Worm (Caenorhabditis elegans): ENCODE data around the gene sre-33.
A peak's percentile ranks its signal among the peaks of the same experiment; 100 is the strongest.
"Not testable (repeated sequence)": the region's sequence is repeated elsewhere in the genome, so short reads cannot be mapped to it uniquely, and the experiment has no call there.

sre-33 gene

DNA sequence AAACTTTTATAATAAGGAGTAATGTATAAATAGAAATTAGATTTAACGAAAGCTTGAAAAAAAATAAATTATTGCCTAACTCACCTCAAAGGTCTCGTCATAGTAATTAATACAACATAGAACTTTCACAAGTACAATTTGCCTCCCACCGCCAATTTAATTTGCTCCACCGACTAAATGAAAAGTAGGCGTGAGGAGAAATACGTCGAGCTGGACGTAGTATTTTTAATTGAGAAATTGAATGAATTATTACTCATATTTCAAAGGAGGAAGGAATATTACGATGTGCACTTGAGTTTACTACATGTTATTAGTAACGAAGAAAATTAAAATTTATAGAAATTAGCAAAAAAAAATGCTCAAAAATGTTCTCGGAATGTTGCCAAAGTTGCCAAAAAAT is 14.7 kb upstream of the sre-33 start, which contains the start of gene Y57A10C.9:
Gene Y57A10C.9, minus strand, starts transcription at position 101 of the 400 bp plus-strand sequence.
- no peak for TF ChIP-seq ceh-30 (tag; optimal IDR thresholded peaks at IDR 0.05)
- TF ChIP-seq pat-9 (tag; optimal IDR thresholded peaks at IDR 0.05), result no peak
- no peak for TF ChIP-seq pha-4 (tag; optimal IDR thresholded peaks at IDR 0.05)
- no peak for TF ChIP-seq hlh-8 (tag; optimal IDR thresholded peaks at IDR 0.05)
- no peak for TF ChIP-seq fkh-6 (tag; optimal IDR thresholded peaks at IDR 0.05)
- no peak for TF ChIP-seq rnt-1 (tag; optimal IDR thresholded peaks at IDR 0.05)
- TF ChIP-seq ceh-9 (tag; optimal IDR thresholded peaks at IDR 0.05), result no peak
- TF ChIP-seq sox-2 (GFP tag; IDR thresholded peaks at IDR 0.05), result no peak
- peak; percentile 39 for TF ChIP-seq ceh-14 (tag; optimal IDR thresholded peaks at IDR 0.05)

DNA sequence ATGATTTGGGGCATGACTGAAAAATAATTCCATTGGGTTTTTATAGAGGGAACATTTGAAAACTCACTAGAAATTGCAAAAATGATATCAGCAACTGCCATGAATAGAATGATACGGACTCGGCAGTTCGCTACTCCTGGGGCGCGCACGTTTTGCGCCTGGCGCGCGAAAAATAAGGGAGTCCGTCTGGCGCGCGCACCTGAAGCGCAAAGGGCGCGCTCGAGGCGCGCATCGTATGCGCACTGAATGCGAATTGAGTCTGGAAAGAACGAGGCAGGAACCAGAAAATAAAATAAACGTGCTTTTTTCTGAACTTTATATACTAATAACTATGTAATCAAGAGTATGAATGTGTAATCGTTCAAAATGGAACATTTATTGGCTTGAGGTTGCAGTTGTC is 11.9 kb upstream of the sre-33 start, which contains the start of gene Y57A10C.10:
Gene Y57A10C.10, minus strand, starts transcription at position 101 of the 400 bp plus-strand sequence.
- not testable (repeated sequence) for TF ChIP-seq ceh-9 (tag; optimal IDR thresholded peaks at IDR 0.05); unc-55 (GFP tag; optimal IDR thresholded peaks at IDR 0.05); sox-4 (tag; optimal IDR thresholded peaks at IDR 0.05)

DNA sequence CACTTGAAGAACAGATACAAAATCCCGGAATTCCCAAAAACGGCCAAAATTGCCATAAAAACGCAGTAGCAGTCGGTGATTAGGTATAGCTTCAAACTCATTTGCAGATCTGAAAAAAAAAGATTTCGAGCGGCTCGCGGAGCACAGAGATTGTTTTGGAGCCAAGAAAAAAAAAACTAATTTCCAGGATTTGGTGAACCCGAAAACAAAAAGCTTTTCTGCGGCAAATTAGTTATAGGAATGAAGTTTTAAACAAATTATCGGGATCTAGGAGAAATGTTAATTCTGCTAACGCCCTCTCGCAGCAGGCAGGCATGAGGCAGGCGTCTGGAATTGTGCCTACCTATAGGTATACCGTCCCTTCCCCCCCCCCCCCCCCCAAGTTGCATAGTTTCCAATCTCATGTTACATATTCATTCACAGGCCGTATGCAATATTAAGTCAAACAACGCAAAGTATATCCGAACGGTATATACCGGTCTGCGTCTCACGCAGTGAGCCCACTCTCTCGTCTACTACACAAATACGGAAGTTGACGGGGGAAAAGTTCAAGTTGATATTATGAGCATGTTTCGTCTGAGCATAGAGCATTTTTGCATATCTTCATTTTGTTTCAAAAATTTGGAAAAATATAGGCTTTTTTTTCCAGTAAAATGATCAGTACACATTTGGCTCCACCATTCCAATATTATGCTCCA is 8.3 kb upstream of the sre-33 start, which contains the start of the genes W05H5.1 and pitr-6:
Gene W05H5.1, minus strand, starts transcription at position 101 of the 698 bp plus-strand sequence.
Gene pitr-6, plus strand, starts transcription at position 648 of the 698 bp plus-strand sequence.
- no peak for TF ChIP-seq F13H6.1 (tag; optimal IDR thresholded peaks at IDR 0.05)
- TF ChIP-seq unc-55 (GFP tag; optimal IDR thresholded peaks at IDR 0.05), result no peak
- TF ChIP-seq fkh-6 (tag; optimal IDR thresholded peaks at IDR 0.05), result no peak
- TF ChIP-seq ahr-1 (tag; optimal IDR thresholded peaks at IDR 0.05), result no peak

DNA sequence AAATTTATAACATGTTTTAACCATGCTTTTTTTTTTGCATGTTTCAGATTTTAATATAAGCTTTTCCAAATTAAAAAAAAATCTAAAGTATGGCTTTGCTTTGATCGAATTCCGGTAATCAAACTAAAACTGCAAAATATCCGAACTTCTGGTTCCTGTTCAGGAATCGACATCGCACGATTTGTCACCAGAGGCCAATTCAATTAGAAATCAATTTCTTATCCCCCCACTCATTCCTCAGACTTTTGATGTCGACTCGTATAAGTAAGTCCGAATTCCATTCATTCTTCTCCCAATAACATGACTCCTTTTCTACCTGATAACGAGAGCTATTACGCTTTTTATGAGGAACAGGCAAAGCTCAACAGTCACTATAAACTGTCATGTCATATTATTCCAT is 4.9 kb upstream of the sre-33 start, which contains the start of gene srh-27:
Gene srh-27, plus strand, starts transcription at position 301 of the 400 bp plus-strand sequence.
- TF ChIP-seq sox-4 (tag; optimal IDR thresholded peaks at IDR 0.05) (no peak), ceh-45 (GFP tag; IDR thresholded peaks at IDR 0.05) (no peak), ttx-3 (tag; optimal IDR thresholded peaks at IDR 0.05) (no peak), lim-6 (tag; optimal IDR thresholded peaks at IDR 0.05) (no peak), hlh-8 (tag; optimal IDR thresholded peaks at IDR 0.05) (no peak), npax-4 (tag; optimal IDR thresholded peaks at IDR 0.05) (no peak), K02D7.2 (tag; optimal IDR thresholded peaks at IDR 0.05) (no peak), pag-3 (tag; optimal IDR thresholded peaks at IDR 0.05; ENCODE audit: borderline replicate concordance) (no peak), rnt-1 (tag; optimal IDR thresholded peaks at IDR 0.05) (no peak), madf-2 (tag; optimal IDR thresholded peaks at IDR 0.05) (no peak), elt-2 (tag; optimal IDR thresholded peaks at IDR 0.05) (no peak), ztf-16 (tag; optimal IDR thresholded peaks at IDR 0.05) (no peak), C38D4.7 (GFP tag; optimal IDR thresholded peaks at IDR 0.05) (no peak), elt-4 (tag; optimal IDR thresholded peaks at IDR 0.05) (no peak), ceh-14 (tag; optimal IDR thresholded peaks at IDR 0.05) (no peak), Y22D7AL.16 (tag; optimal IDR thresholded peaks at IDR 0.05) (no peak), unc-55 (GFP tag; optimal IDR thresholded peaks at IDR 0.05) (no peak), ama-1 (optimal IDR thresholded peaks at IDR 0.05) (no peak), dmd-4 (tag; optimal IDR thresholded peaks at IDR 0.05; ENCODE audit: borderline replicate concordance) (no peak)

DNA sequence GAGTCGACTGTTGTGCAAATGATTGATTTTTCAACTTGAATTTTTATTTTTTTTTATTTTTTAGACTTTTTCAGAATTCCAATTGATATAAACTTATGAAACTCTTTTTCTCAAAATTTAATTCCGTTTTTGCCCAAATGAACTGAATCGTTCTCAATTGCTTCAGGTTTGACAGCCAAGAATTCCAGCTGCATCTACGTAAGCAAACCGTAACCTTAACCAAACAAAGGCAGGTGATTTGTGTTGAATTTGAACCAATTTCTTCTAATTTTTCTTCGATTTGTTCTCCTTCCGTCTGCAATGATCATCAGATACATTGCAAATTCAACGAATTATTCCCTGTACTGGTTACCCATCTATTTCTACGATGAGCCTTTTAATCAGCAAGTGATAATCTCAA is 3.3 kb upstream of the sre-33 start, which contains the start of gene sre-34:
Gene sre-34, plus strand, starts transcription at position 301 of the 400 bp plus-strand sequence.
- TF ChIP-seq C08G9.2 (tag; optimal IDR thresholded peaks at IDR 0.05) (no peak), hlh-15 (tag; optimal IDR thresholded peaks at IDR 0.05) (no peak), syd-9 (tag; optimal IDR thresholded peaks at IDR 0.05) (no peak), pros-1 (tag; optimal IDR thresholded peaks at IDR 0.05) (no peak), elt-4 (tag; optimal IDR thresholded peaks at IDR 0.05) (no peak), hlh-8 (tag; optimal IDR thresholded peaks at IDR 0.05) (no peak), ceh-2 (tag; optimal IDR thresholded peaks at IDR 0.05) (no peak), ahr-1 (tag; optimal IDR thresholded peaks at IDR 0.05) (no peak), ceh-45 (GFP tag; IDR thresholded peaks at IDR 0.05) (no peak), Y22D7AL.16 (tag; optimal IDR thresholded peaks at IDR 0.05) (no peak), pag-3 (tag; optimal IDR thresholded peaks at IDR 0.05; ENCODE audit: borderline replicate concordance) (no peak), madf-2 (tag; optimal IDR thresholded peaks at IDR 0.05) (no peak), lim-6 (tag; optimal IDR thresholded peaks at IDR 0.05) (no peak), che-1 (tag; optimal IDR thresholded peaks at IDR 0.05) (no peak)
